Worm (Caenorhabditis elegans) whole organism, L3 larva: ENCODE measurements around the gene F07G6.5.

Experiments
- ZK546.5 ChIP-seq: sonication (generic microtip); optimal IDR thresholded peaks from 2 replicates; lab custom pipeline; 2017; ENCODE audit warnings: missing biosample characterization, missing genetic modification characterization
- ceh-16 ChIP-seq: sonication (generic microtip); optimal IDR thresholded peaks from 2 replicates; lab custom pipeline; 2017; ENCODE audit warnings: missing biosample characterization, missing genetic modification characterization
- egl-27 ChIP-seq: sonication (generic microtip); optimal IDR thresholded peaks from 4 replicates; lab custom pipeline; 2017; ENCODE audit warnings: missing biosample characterization, missing genetic modification reagents, missing genetic modification characterization
- elt-3 ChIP-seq, 3 experiments: fragments of 150-350 bp in 1 of 3; sonication (generic microtip) in 2 of 3; optimal IDR thresholded peaks; 2 replicates in 2 of 3; 4 replicates in 1 of 3; lab custom pipeline; 2014 to 2017; ENCODE audit warnings: missing biosample characterization in 3 of 3, missing genetic modification characterization in 3 of 3
- jun-1 ChIP-seq: fragments of 150-350 bp; optimal IDR thresholded peaks from 2 replicates; lab custom pipeline; 2014; ENCODE audit warnings: missing biosample characterization, missing genetic modification reagents, missing genetic modification characterization
- nhr-11 ChIP-seq: fragments of 150-350 bp; optimal IDR thresholded peaks from 2 replicates; lab custom pipeline; 2014; ENCODE audit warnings: missing biosample characterization, missing genetic modification characterization
- nhr-12 ChIP-seq: fragments of 150-350 bp; optimal IDR thresholded peaks from 2 replicates; lab custom pipeline; 2014; ENCODE audit warnings: missing biosample characterization, missing genetic modification characterization
- nhr-25 ChIP-seq: sonication (generic microtip); optimal IDR thresholded peaks from 2 replicates; lab custom pipeline; 2017; ENCODE audit warnings: missing biosample characterization, missing genetic modification characterization
- nhr-28 ChIP-seq: fragments of 150-350 bp; optimal IDR thresholded peaks from 2 replicates; lab custom pipeline; 2014; ENCODE audit warnings: missing biosample characterization, missing genetic modification characterization
- nhr-77 ChIP-seq: fragments of 150-350 bp; optimal IDR thresholded peaks from 2 replicates; lab custom pipeline; 2014; ENCODE audit warnings: missing biosample characterization, missing genetic modification characterization
- pqm-1 ChIP-seq: fragments of 150-350 bp; optimal IDR thresholded peaks from 2 replicates; lab custom pipeline; 2017; ENCODE audit warnings: missing biosample characterization, missing genetic modification characterization, inconsistent platforms
- snpc-4 ChIP-seq: fragments of 150-350 bp; optimal IDR thresholded peaks from 2 replicates; lab custom pipeline; 2014; ENCODE audit warnings: missing biosample characterization, missing genetic modification characterization
- unc-62 ChIP-seq: fragments of 150-350 bp; sonication (generic microtip); optimal IDR thresholded peaks from 4 replicates; lab custom pipeline; 2014; ENCODE audit warnings: missing biosample characterization, missing genetic modification reagents, missing genetic modification characterization

- no peak for TF ChIP-seq jun-1 (tag; lab: Kevin White, UChicago)
- TF ChIP-seq nhr-28 (tag; lab: Kevin White, UChicago): no peak
- no peak for TF ChIP-seq elt-3 (tag; optimal IDR thresholded peaks at IDR 0.05; lab: Kevin White, UChicago)
- TF ChIP-seq nhr-25 (tag; lab: Kevin White, UChicago): no peak
- no peak for TF ChIP-seq snpc-4 (tag; lab: Kevin White, UChicago)
- TF ChIP-seq egl-27 (tag; lab: Kevin White, UChicago): no peak
- TF ChIP-seq nhr-11 (tag; lab: Kevin White, UChicago): no peak
- TF ChIP-seq ZK546.5: no peak
- TF ChIP-seq unc-62: no peak
- TF ChIP-seq ceh-16 (tag; lab: Kevin White, UChicago): no peak
- no peak for TF ChIP-seq nhr-12
- TF ChIP-seq pqm-1: no peak
- TF ChIP-seq nhr-77: no peak
Observed at ce11 chrX:1664925-1665324, 41.5 kb downstream of the F07G6.5 start, which contains the start of gene R09H3.2.
